Fruit fly (Drosophila melanogaster): ENCODE data around the gene TSG101.
A peak's percentile ranks its signal among the peaks of the same experiment; 100 is the strongest.

The TSG101 gene

dm6 chr3L:16801499-16802452, 40.3 kb upstream of the TSG101 start (continued):
- TF ChIP-seq CG6254 (GFP tag; optimal IDR thresholded peaks at IDR 0.05) (peak; percentile 0), CG18599 (GFP tag; optimal IDR thresholded peaks at IDR 0.05) (peak; percentile 65), lab (GFP tag; optimal IDR thresholded peaks at IDR 0.05) (peak; percentile 43), CG15073 (GFP tag; optimal IDR thresholded peaks at IDR 0.05) (no peak), sens-2 (GFP tag; IDR thresholded peaks at IDR 0.05) (no peak), CG3065 (GFP tag; optimal IDR thresholded peaks at IDR 0.05) (no peak), Rfx (GFP tag; IDR thresholded peaks at IDR 0.05) (peak; percentile 32; the same call in 1 of the 2 replicates), lov (optimal IDR thresholded peaks at IDR 0.05) (no peak), lov (GFP tag; IDR thresholded peaks at IDR 0.05) (0 out of 3 replicates have a peak, but pooled peaks have one; percentile 51), sna (GFP tag; IDR thresholded peaks at IDR 0.05; ENCODE audit: partially characterized antibody) (no peak), wek (GFP tag; optimal IDR thresholded peaks at IDR 0.05) (no peak), CG4404 (GFP tag; IDR thresholded peaks at IDR 0.05) (no peak; the same call in 1 of the 2 replicates), hb (GFP tag; IDR thresholded peaks at IDR 0.05; ENCODE audit: partially characterized antibody) (no peak), ham (GFP tag; IDR thresholded peaks at IDR 0.05) (no peak), CG12769 (tag; optimal IDR thresholded peaks at IDR 0.05) (peak; percentile 91), CG13894 (tag; optimal IDR thresholded peaks at IDR 0.05) (no peak), CG4360 (GFP tag; IDR thresholded peaks at IDR 0.05) (0 out of 2 replicates have a peak, but pooled peaks have one; percentile 25), Atf6 (GFP tag; IDR thresholded peaks at IDR 0.05) (no peak; the same call in 1 of the 2 replicates), Bteb2 (GFP tag; optimal IDR thresholded peaks at IDR 0.05) (peak; percentile 33), CG12299 (tag; optimal IDR thresholded peaks at IDR 0.05) (no peak), pb (GFP tag; optimal IDR thresholded peaks at IDR 0.05) (peak; percentile 45), BtbVII (GFP tag; optimal IDR thresholded peaks at IDR 0.05) (peak; percentile 53), pnt (GFP tag; optimal IDR thresholded peaks at IDR 0.05) (no peak), Hey (tag; optimal IDR thresholded peaks at IDR 0.05) (no peak), Dfd (GFP tag; optimal IDR thresholded peaks at IDR 0.05) (no peak), CG11560 (tag; IDR thresholded peaks at IDR 0.05) (no peak), CG11247 (GFP tag; IDR thresholded peaks at IDR 0.05) (no peak), CG6813 (GFP tag; optimal IDR thresholded peaks at IDR 0.05) (no peak), stc (GFP tag; IDR thresholded peaks at IDR 0.05) (peak; percentile 26; the same call in 1 of the 2 replicates), Asciz (GFP tag; optimal IDR thresholded peaks at IDR 0.05) (peak; percentile 65), CG14965 (GFP tag; optimal IDR thresholded peaks at IDR 0.05; ENCODE audit: borderline replicate concordance) (no peak), fd102C (GFP tag; optimal IDR thresholded peaks at IDR 0.05) (no peak), CG6689 (GFP tag; IDR thresholded peaks at IDR 0.05) (peak; percentile 71), CG15479 (GFP tag; optimal IDR thresholded peaks at IDR 0.05) (no peak), tna (GFP tag; IDR thresholded peaks at IDR 0.05; ENCODE audit: partially characterized antibody) (no peak), Stat92E (GFP tag; optimal IDR thresholded peaks at IDR 0.05) (no peak), grn (GFP tag; optimal IDR thresholded peaks at IDR 0.05) (peak; percentile 59), CG13624 (GFP tag; optimal IDR thresholded peaks at IDR 0.05) (peak; percentile 12), jigr1 (GFP tag; IDR thresholded peaks at IDR 0.05) (no peak), gcm2 (GFP tag; optimal IDR thresholded peaks at IDR 0.05) (no peak), CG10959 (GFP tag; IDR thresholded peaks at IDR 0.05) (no peak), CrebB (tag; optimal IDR thresholded peaks at IDR 0.05) (no peak), CG10543 (GFP tag; optimal IDR thresholded peaks at IDR 0.05) (peak; percentile 6), BEAF-32 (GFP tag; optimal IDR thresholded peaks at IDR 0.05) (no peak), CG5953 (GFP tag; IDR thresholded peaks at IDR 0.05) (no peak), CHES-1-like (GFP tag; optimal IDR thresholded peaks at IDR 0.05) (peak; percentile 29), pan (optimal IDR thresholded peaks at IDR 0.05) (no peak), pan (GFP tag; optimal IDR thresholded peaks at IDR 0.05 in 1 of 2, IDR thresholded peaks at IDR 0.05 in 1 of 2) (peak in 1 of 2 experiments; percentile 49)
